Fruit fly (Drosophila melanogaster) whole organism, embryonic: ENCODE data around the gene CG2124.
"Not testable (repeated sequence)": the region's sequence is repeated elsewhere in the genome, so short reads cannot be mapped to it uniquely, and the experiment has no call there.

ENCODE experiments used
- ATbp ChIP-seq: fragments of 200-800 bp; sonication (Bioruptor generic); optimal IDR thresholded peaks from 2 replicates; lab custom pipeline; 2017; ENCODE audit warnings: missing biosample characterization, mild to moderate bottlenecking, missing genetic modification characterization, missing genetic modification reagents
- B-H1 ChIP-seq: fragments of 200-800 bp; sonication (Bioruptor generic); IDR thresholded peaks from 3 replicates; pipeline ENCODE4 v1.3.6; 2022; ENCODE audit warnings: missing biosample characterization, missing genetic modification characterization
- BtbVII ChIP-seq: fragments of 200-800 bp; sonication (Bioruptor generic); optimal IDR thresholded peaks from 3 replicates; lab custom pipeline; 2017; ENCODE audit warnings: missing biosample characterization, mild to moderate bottlenecking, missing genetic modification characterization
- CG10543 ChIP-seq: fragments of 200-800 bp; sonication (Bioruptor generic); optimal IDR thresholded peaks from 3 replicates; lab custom pipeline; 2017; ENCODE audit warnings: missing biosample characterization, mild to moderate bottlenecking, missing genetic modification characterization, moderate library complexity
- CG10979 ChIP-seq: fragments of 200-800 bp; sonication (Bioruptor generic); optimal IDR thresholded peaks from 2 replicates; lab custom pipeline; 2018; ENCODE audit warnings: missing biosample characterization, mild to moderate bottlenecking, missing genetic modification characterization, moderate library complexity
- CG11093 ChIP-seq: fragments of 200-800 bp; sonication (Bioruptor generic); IDR thresholded peaks from 3 replicates; pipeline ENCODE4 v1.3.6; 2022; ENCODE audit warnings: missing biosample characterization, missing genetic modification characterization
- CG12236 ChIP-seq: fragments of 200-800 bp; sonication (Bioruptor generic); optimal IDR thresholded peaks from 2 replicates; lab custom pipeline; 2016; ENCODE audit warnings: missing biosample characterization, missing genetic modification characterization
- CG15601 ChIP-seq: fragments of 200-800 bp; sonication (Bioruptor generic); optimal IDR thresholded peaks from 3 replicates; lab custom pipeline; 2019; ENCODE audit warnings: missing biosample characterization, mild to moderate bottlenecking, missing genetic modification characterization, moderate library complexity
- CG17612 ChIP-seq: fragments of 200-800 bp; sonication (Bioruptor generic); IDR thresholded peaks from 2 replicates; pipeline ENCODE4 v1.3.6; 2022; ENCODE audit warnings: missing biosample characterization, missing genetic modification characterization
- CG2116 ChIP-seq: fragments of 200-800 bp; sonication (Bioruptor generic); optimal IDR thresholded peaks from 3 replicates; lab custom pipeline; 2018; ENCODE audit warnings: missing biosample characterization, mild to moderate bottlenecking, missing genetic modification characterization
- CG2875 ChIP-seq: fragments of 200-800 bp; sonication (Bioruptor generic); optimal IDR thresholded peaks from 2 replicates; lab custom pipeline; 2017; ENCODE audit warnings: missing biosample characterization, mild to moderate bottlenecking, missing genetic modification characterization, missing genetic modification reagents
- CG42726 ChIP-seq: fragments of 200-800 bp; sonication (Bioruptor generic); IDR thresholded peaks from 2 replicates; pipeline ENCODE4 v1.3.6; 2022; ENCODE audit warnings: missing biosample characterization, missing genetic modification characterization; ENCODE audit not compliant: partially characterized antibody
- CG6654 ChIP-seq: fragments of 200-800 bp; sonication (Bioruptor generic); optimal IDR thresholded peaks from 2 replicates; lab custom pipeline; 2017; ENCODE audit warnings: missing biosample characterization, mild to moderate bottlenecking, missing genetic modification characterization
- CG7745 ChIP-seq: fragments of 200-800 bp; sonication (Bioruptor generic); optimal IDR thresholded peaks from 2 replicates; lab custom pipeline; 2018; ENCODE audit warnings: missing biosample characterization, mild to moderate bottlenecking, missing genetic modification characterization, moderate library complexity
- CG8281 ChIP-seq: fragments of 200-800 bp; sonication (Bioruptor generic); optimal IDR thresholded peaks from 2 replicates; lab custom pipeline; 2018; ENCODE audit warnings: missing biosample characterization, mild to moderate bottlenecking, missing genetic modification characterization, moderate library complexity
- CG9215 ChIP-seq: fragments of 200-800 bp; sonication (Bioruptor generic); IDR thresholded peaks from 2 replicates; pipeline ENCODE4 v1.3.6; 2022; ENCODE audit warnings: missing biosample characterization, missing genetic modification characterization
- D ChIP-seq, 2 experiments: fragments of 200-800 bp in 1 of 2; fragments of >200 bp in 1 of 2; sonication (Bioruptor generic) in 1 of 2; optimal IDR thresholded peaks; 2 replicates in 1 of 2; 3 replicates in 1 of 2; lab custom pipeline; 2017; ENCODE audit warnings: mild to moderate bottlenecking in 1 of 2, missing biosample characterization in 1 of 2, missing genetic modification characterization in 1 of 2, missing genetic modification reagents in 1 of 2
- Drgx ChIP-seq: fragments of 200-800 bp; sonication (Bioruptor generic); IDR thresholded peaks from 2 replicates; pipeline ENCODE4 v1.3.6; 2022; ENCODE audit warnings: missing biosample characterization, missing genetic modification characterization
- Ets65A ChIP-seq: fragments of 200-800 bp; sonication (Bioruptor generic); peaks from one replicate; lab custom pipeline; 2016; ENCODE audit warnings: missing biosample characterization, missing genetic modification characterization
- HmgD ChIP-seq: fragments of 200-800 bp; sonication (Bioruptor generic); optimal IDR thresholded peaks from 3 replicates; lab custom pipeline; 2016; ENCODE audit warnings: missing biosample characterization, missing genetic modification characterization
- Jarid2 ChIP-seq: fragments of 200-800 bp; sonication (Bioruptor generic); optimal IDR thresholded peaks from 3 replicates; lab custom pipeline; 2017; ENCODE audit warnings: mild to moderate bottlenecking, missing biosample characterization, missing genetic modification reagents, missing genetic modification characterization
- MBD-R2 ChIP-seq: fragments of 200-800 bp; sonication (Bioruptor generic); IDR thresholded peaks from 2 replicates; pipeline ENCODE4 v1.3.6; 2022; ENCODE audit warnings: missing biosample characterization, missing genetic modification characterization
- Med ChIP-seq: fragments of 200-800 bp; sonication (Bioruptor generic); peaks from one replicate; lab custom pipeline; 2016; ENCODE audit warnings: missing biosample characterization, missing genetic modification characterization, mild to moderate bottlenecking, inconsistent platforms, moderate library complexity
- Myb ChIP-seq: fragments of 200-800 bp; sonication (Bioruptor generic); optimal IDR thresholded peaks from 2 replicates; lab custom pipeline; 2016; ENCODE audit warnings: missing biosample characterization, missing genetic modification characterization
- Neu2 ChIP-seq: fragments of 200-800 bp; sonication (Bioruptor generic); optimal IDR thresholded peaks from 3 replicates; lab custom pipeline; 2016; ENCODE audit warnings: missing biosample characterization, missing genetic modification characterization, borderline replicate concordance
- Sry-δ ChIP-seq: fragments of 200-800 bp; sonication (Bioruptor generic); optimal IDR thresholded peaks from 2 replicates; lab custom pipeline; 2016; ENCODE audit warnings: missing biosample characterization, missing genetic modification characterization
- Trl ChIP-seq, 3 experiments: fragments of >200 bp in 2 of 3; fragments of 200-800 bp in 1 of 3; sonication (Bioruptor generic) in 1 of 3; optimal IDR thresholded peaks; 2 replicates in 1 of 3; 3 replicates in 2 of 3; lab custom pipeline; 2016 to 2017; ENCODE audit warnings: missing biosample characterization in 1 of 3, missing genetic modification characterization in 1 of 3
- Vsx1 ChIP-seq: fragments of 200-800 bp; sonication (Bioruptor generic); optimal IDR thresholded peaks from 2 replicates; lab custom pipeline; 2017; ENCODE audit warnings: missing biosample characterization, mild to moderate bottlenecking, missing genetic modification characterization, missing genetic modification reagents
- btn ChIP-seq: fragments of 200-800 bp; sonication (Bioruptor generic); optimal IDR thresholded peaks from 2 replicates; lab custom pipeline; 2016; ENCODE audit warnings: missing biosample characterization, missing genetic modification characterization
- crp ChIP-seq, 2 experiments: fragments of 200-800 bp; sonication (Bioruptor generic); optimal IDR thresholded peaks; 2 replicates in 1 of 2; 3 replicates in 1 of 2; lab custom pipeline; 2017; ENCODE audit warnings: missing biosample characterization in 2 of 2, missing genetic modification characterization in 2 of 2, mild to moderate bottlenecking in 1 of 2, moderate library complexity in 1 of 2
- cwo ChIP-seq: fragments of 200-800 bp; sonication (Bioruptor generic); optimal IDR thresholded peaks from 3 replicates; lab custom pipeline; 2017; ENCODE audit warnings: missing biosample characterization, missing genetic modification characterization, mild to moderate bottlenecking, moderate library complexity, missing genetic modification reagents
- grn ChIP-seq: fragments of 200-800 bp; sonication (Bioruptor generic); optimal IDR thresholded peaks from 3 replicates; lab custom pipeline; 2017; ENCODE audit warnings: missing biosample characterization, missing genetic modification characterization
- ken ChIP-seq: fragments of 200-800 bp; sonication (Bioruptor generic); IDR thresholded peaks from 3 replicates; pipeline ENCODE4 v1.3.6; 2022; ENCODE audit warnings: missing biosample characterization, missing genetic modification characterization
- kni ChIP-seq: fragments of 200-800 bp; sonication (Bioruptor generic); optimal IDR thresholded peaks from 3 replicates; lab custom pipeline; 2017; ENCODE audit warnings: mild to moderate bottlenecking, missing biosample characterization, missing genetic modification reagents, missing genetic modification characterization
- odd ChIP-seq: fragments of 200-800 bp; sonication (Bioruptor generic); optimal IDR thresholded peaks from 2 replicates; lab custom pipeline; 2017; ENCODE audit warnings: missing biosample characterization, mild to moderate bottlenecking, missing genetic modification characterization
- onecut ChIP-seq: fragments of 200-800 bp; sonication (Bioruptor generic); IDR thresholded peaks from 2 replicates; pipeline ENCODE4 v1.3.6; 2022; ENCODE audit warnings: missing biosample characterization, missing genetic modification characterization
- sd ChIP-seq: fragments of 200-800 bp; sonication (Bioruptor generic); optimal IDR thresholded peaks from 3 replicates; lab custom pipeline; 2018; ENCODE audit warnings: missing biosample characterization, mild to moderate bottlenecking, missing genetic modification characterization, moderate library complexity
- sens ChIP-seq: fragments of 200-800 bp; sonication (Bioruptor generic); peaks from one replicate; lab custom pipeline; 2016; ENCODE audit warnings: missing biosample characterization, missing genetic modification characterization
- sna ChIP-seq: fragments of 200-800 bp; sonication (Bioruptor generic); IDR thresholded peaks from 2 replicates; pipeline ENCODE4 v1.3.6; 2022; ENCODE audit warnings: missing biosample characterization, missing genetic modification characterization; ENCODE audit not compliant: partially characterized antibody
- wek ChIP-seq: fragments of 200-800 bp; sonication (Bioruptor generic); optimal IDR thresholded peaks from 3 replicates; lab custom pipeline; 2018; ENCODE audit warnings: missing biosample characterization, mild to moderate bottlenecking, missing genetic modification characterization, moderate library complexity
- zen2 ChIP-seq: fragments of 200-800 bp; sonication (Bioruptor generic); IDR thresholded peaks from 3 replicates; pipeline ENCODE4 v1.3.6; 2022; ENCODE audit warnings: missing biosample characterization, missing genetic modification characterization; ENCODE audit not compliant: partially characterized antibody
- zf30C ChIP-seq: fragments of 200-800 bp; sonication (Bioruptor generic); optimal IDR thresholded peaks from 3 replicates; lab custom pipeline; 2018; ENCODE audit warnings: missing biosample characterization, mild to moderate bottlenecking, missing genetic modification characterization

Gene CG2124

dm6 chrX:10621202-10621990, 25.5 kb downstream of the CG2124 start (continued):
- no peak for TF ChIP-seq MBD-R2
- TF ChIP-seq btn: no peak
- TF ChIP-seq BtbVII (GFP tag; lab: Kevin White, UChicago): no peak
- no peak for TF ChIP-seq sna (GFP tag; lab: Robert Waterston, UW)
- no peak for TF ChIP-seq Jarid2
- no peak for TF ChIP-seq ken (GFP tag; lab: Robert Waterston, UW)
- peak; percentile 44 for TF ChIP-seq wek (GFP tag; lab: Kevin White, UChicago)
- no peak for TF ChIP-seq Myb (GFP tag; lab: Kevin White, UChicago)
- no peak for TF ChIP-seq ATbp (GFP tag; lab: Kevin White, UChicago)

dm6 chrX:10623125-10623524, 27.2 kb downstream of the CG2124 start, which contains the start of gene Rab9Db:
Rab9Db (minus strand) TSS chrX:10623225.
- TF ChIP-seq Sry-δ (GFP tag; lab: Kevin White, UChicago); cwo; grn (GFP tag; lab: Kevin White, UChicago): not testable (repeated sequence)
- TF ChIP-seq, all 482 proteins: peak for 0; not testable (repeated sequence) for 482

dm6 chrX:10627062-10627756, 31.3 kb downstream of the CG2124 start, which contains the start of the genes CG9806 and X11Lbeta:
CG9806 (minus strand) TSS chrX:10627112.
X11Lbeta (plus strand) TSS chrX:10627737.
- TF ChIP-seq Drgx (GFP tag; lab: Robert Waterston, UW) (no peak), crp (GFP tag; optimal IDR thresholded peaks at IDR 0.05; lab: Kevin White, UChicago) (peak in 1 of 2 experiments; percentile 54), CG42726 (GFP tag; lab: Robert Waterston, UW) (no peak), CG10543 (GFP tag; lab: Kevin White, UChicago) (no peak), CG15601 (tag; lab: Kevin White, UChicago) (no peak), CG9215 (no peak), zen2 (GFP tag; lab: Robert Waterston, UW) (no peak), Ets65A (peak; percentile 27), Med (peak; percentile 31), zf30C (peak; percentile 0), CG2116 (GFP tag; lab: Kevin White, UChicago) (peak; percentile 26), sd (no peak), CG11093 (no peak), onecut (GFP tag; lab: Robert Waterston, UW) (no peak), odd (no peak), Jarid2 (no peak), CG2875 (GFP tag; lab: Kevin White, UChicago) (no peak), BtbVII (GFP tag; lab: Kevin White, UChicago) (no peak), CG12236 (GFP tag; lab: Kevin White, UChicago) (no peak), HmgD (no peak), Trl (optimal IDR thresholded peaks at IDR 0.05; lab: Kevin White, UChicago) (peak; percentile 26 to 39), Trl (GFP tag; optimal IDR thresholded peaks at IDR 0.05; lab: Kevin White, UChicago) (no peak), B-H1 (GFP tag; lab: Robert Waterston, UW) (no peak), kni (GFP tag; lab: Kevin White, UChicago) (no peak), CG7745 (tag; lab: Kevin White, UChicago) (no peak), Myb (GFP tag; lab: Kevin White, UChicago) (no peak), Vsx1 (no peak), CG17612 (no peak), Neu2 (GFP tag; lab: Kevin White, UChicago) (no peak), CG8281 (tag; lab: Kevin White, UChicago) (no peak), D (optimal IDR thresholded peaks at IDR 0.05; lab: Kevin White, UChicago) (no peak), D (GFP tag; optimal IDR thresholded peaks at IDR 0.05; lab: Kevin White, UChicago) (no peak), sens (GFP tag; lab: Kevin White, UChicago) (no peak), CG10979 (tag; lab: Kevin White, UChicago) (no peak), CG6654 (GFP tag; lab: Kevin White, UChicago) (no peak)
